Fruit fly (Drosophila melanogaster) whole organism, embryonic: ENCODE measurements around the gene lbl.
A peak's percentile ranks its signal among the peaks of the same experiment; 100 is the strongest.

ENCODE experiments used
- Abd-B ChIP-seq: fragments of 200-800 bp; sonication (Bioruptor generic); optimal IDR thresholded peaks from 2 replicates; lab custom pipeline; 2018; ENCODE audit warnings: missing biosample characterization, mild to moderate bottlenecking, missing genetic modification characterization, moderate library complexity
- BEAF-32 ChIP-seq: fragments of 200-800 bp; sonication (Bioruptor generic); optimal IDR thresholded peaks from 3 replicates; lab custom pipeline; 2017; ENCODE audit warnings: missing biosample characterization, missing genetic modification characterization, mild to moderate bottlenecking, moderate library complexity, missing genetic modification reagents
- Blimp-1 ChIP-seq: fragments of 200-800 bp; sonication (Bioruptor generic); optimal IDR thresholded peaks from 3 replicates; lab custom pipeline; 2018; ENCODE audit warnings: missing biosample characterization, missing genetic modification characterization, mild to moderate bottlenecking, moderate library complexity, missing genetic modification reagents
- CG10654 ChIP-seq: fragments of 200-800 bp; sonication (Bioruptor generic); optimal IDR thresholded peaks from 2 replicates; lab custom pipeline; 2016; ENCODE audit warnings: missing biosample characterization, missing genetic modification characterization
- CG10979 ChIP-seq: fragments of 200-800 bp; sonication (Bioruptor generic); optimal IDR thresholded peaks from 2 replicates; lab custom pipeline; 2018; ENCODE audit warnings: missing biosample characterization, mild to moderate bottlenecking, missing genetic modification characterization, moderate library complexity
- CG11247 ChIP-seq: fragments of 200-800 bp; sonication (Bioruptor generic); IDR thresholded peaks from 2 replicates; pipeline ENCODE4 v1.3.6; 2022; ENCODE audit warnings: missing biosample characterization, missing genetic modification characterization
- CG11398 ChIP-seq: fragments of 200-800 bp; sonication (Bioruptor generic); optimal IDR thresholded peaks from 2 replicates; lab custom pipeline; 2016; ENCODE audit warnings: missing biosample characterization, missing genetic modification characterization
- CG13894 ChIP-seq: fragments of 200-800 bp; sonication (Bioruptor generic); optimal IDR thresholded peaks from 3 replicates; lab custom pipeline; 2018; ENCODE audit warnings: missing biosample characterization, mild to moderate bottlenecking, missing genetic modification characterization, moderate library complexity
- CG14014 ChIP-seq: fragments of 200-800 bp; sonication (Bioruptor generic); IDR thresholded peaks from 2 replicates; pipeline ENCODE4 v1.3.6; 2022; ENCODE audit warnings: missing biosample characterization, missing genetic modification characterization
- CG14710 ChIP-seq: fragments of 200-800 bp; sonication (Bioruptor generic); optimal IDR thresholded peaks from 3 replicates; lab custom pipeline; 2019; ENCODE audit warnings: missing biosample characterization, mild to moderate bottlenecking, missing genetic modification characterization, moderate library complexity
- CG14965 ChIP-seq: fragments of 200-800 bp; sonication (Bioruptor generic); optimal IDR thresholded peaks from 2 replicates; lab custom pipeline; 2016; ENCODE audit warnings: missing biosample characterization, missing genetic modification characterization, borderline replicate concordance
- CG17612 ChIP-seq: fragments of 200-800 bp; sonication (Bioruptor generic); IDR thresholded peaks from 2 replicates; pipeline ENCODE4 v1.3.6; 2022; ENCODE audit warnings: missing biosample characterization, missing genetic modification characterization
- CG17829 ChIP-seq: fragments of 200-800 bp; optimal IDR thresholded peaks from 2 replicates; lab custom pipeline; 2019; ENCODE audit warnings: missing biosample characterization, mild to moderate bottlenecking, missing genetic modification characterization, moderate library complexity
- CG18011 ChIP-seq: fragments of 200-800 bp; sonication (Bioruptor generic); optimal IDR thresholded peaks from 2 replicates; lab custom pipeline; 2017; ENCODE audit warnings: missing biosample characterization, missing genetic modification characterization, mild to moderate bottlenecking, moderate library complexity, missing genotype
- CG18476 ChIP-seq: fragments of 200-800 bp; sonication (Bioruptor generic); optimal IDR thresholded peaks from 2 replicates; lab custom pipeline; 2016; ENCODE audit warnings: missing biosample characterization, mild to moderate bottlenecking, missing genetic modification characterization
- CG2678 ChIP-seq: fragments of 200-800 bp; sonication (Bioruptor generic); optimal IDR thresholded peaks from 3 replicates; lab custom pipeline; 2019; ENCODE audit warnings: missing biosample characterization, mild to moderate bottlenecking, missing genetic modification characterization, moderate library complexity
- CG2712 ChIP-seq: fragments of 200-800 bp; optimal IDR thresholded peaks from 3 replicates; lab custom pipeline; 2019; ENCODE audit warnings: missing biosample characterization, mild to moderate bottlenecking, missing genetic modification characterization, moderate library complexity
- CG3281 ChIP-seq: fragments of 200-800 bp; sonication (Bioruptor generic); optimal IDR thresholded peaks from 3 replicates; lab custom pipeline; 2017; ENCODE audit warnings: missing biosample characterization, mild to moderate bottlenecking, missing genetic modification characterization
- CG4404 ChIP-seq: fragments of 200-800 bp; sonication (Bioruptor generic); IDR thresholded peaks from 2 replicates; pipeline ENCODE4 v1.3.6; 2022; ENCODE audit warnings: missing biosample characterization, missing genetic modification characterization
- CG4617 ChIP-seq: fragments of 200-800 bp; sonication (Bioruptor generic); optimal IDR thresholded peaks from 3 replicates; lab custom pipeline; 2016; ENCODE audit warnings: missing biosample characterization, missing genetic modification characterization, borderline replicate concordance
- CG6175 ChIP-seq: fragments of 200-800 bp; sonication (Bioruptor generic); IDR thresholded peaks from 3 replicates; pipeline ENCODE4 v1.3.6; 2022; ENCODE audit warnings: missing biosample characterization, missing genetic modification characterization
- CG6254 ChIP-seq: fragments of 200-800 bp; sonication (Bioruptor generic); optimal IDR thresholded peaks from 3 replicates; lab custom pipeline; 2017; ENCODE audit warnings: mild to moderate bottlenecking, missing biosample characterization, missing genetic modification reagents, missing genetic modification characterization
- CG6683 ChIP-seq: fragments of 200-800 bp; sonication (Bioruptor generic); optimal IDR thresholded peaks from 2 replicates; lab custom pipeline; 2017; ENCODE audit warnings: missing biosample characterization, mild to moderate bottlenecking, missing genetic modification characterization, missing genetic modification reagents
- CG8281 ChIP-seq: fragments of 200-800 bp; sonication (Bioruptor generic); optimal IDR thresholded peaks from 2 replicates; lab custom pipeline; 2018; ENCODE audit warnings: missing biosample characterization, mild to moderate bottlenecking, missing genetic modification characterization, moderate library complexity
- Chrac-16 ChIP-seq: fragments of 200-800 bp; sonication (Bioruptor generic); optimal IDR thresholded peaks from 3 replicates; lab custom pipeline; 2016; ENCODE audit warnings: missing biosample characterization, missing genetic modification characterization
- Dek ChIP-seq: fragments of 200-800 bp; sonication (Bioruptor generic); optimal IDR thresholded peaks from 3 replicates; lab custom pipeline; 2019; ENCODE audit warnings: missing biosample characterization, mild to moderate bottlenecking, missing genetic modification characterization, moderate library complexity
- Doc2 ChIP-seq: fragments of 200-800 bp; sonication (Bioruptor generic); IDR thresholded peaks from 2 replicates; pipeline ENCODE4 v1.3.6; 2022; ENCODE audit warnings: missing biosample characterization, missing genetic modification characterization
- Gug ChIP-seq: fragments of 200-800 bp; sonication (Bioruptor generic); IDR thresholded peaks from 4 replicates; pipeline ENCODE4 v1.3.6; 2022; ENCODE audit warnings: missing biosample characterization, missing genetic modification characterization
- H15 ChIP-seq: fragments of 200-800 bp; sonication (Bioruptor generic); IDR thresholded peaks from 3 replicates; pipeline ENCODE4 v1.3.6; 2022; ENCODE audit warnings: missing biosample characterization, missing genetic modification characterization
- HLHmδ ChIP-seq: fragments of 200-800 bp; sonication (Bioruptor generic); optimal IDR thresholded peaks from 2 replicates; lab custom pipeline; 2018; ENCODE audit warnings: missing biosample characterization, mild to moderate bottlenecking, missing genetic modification characterization, moderate library complexity
- Jarid2 ChIP-seq: fragments of 200-800 bp; sonication (Bioruptor generic); optimal IDR thresholded peaks from 3 replicates; lab custom pipeline; 2017; ENCODE audit warnings: mild to moderate bottlenecking, missing biosample characterization, missing genetic modification reagents, missing genetic modification characterization
- Mrtf ChIP-seq: fragments of 200-800 bp; sonication (Bioruptor generic); IDR thresholded peaks from 3 replicates; pipeline ENCODE4 v1.3.6; 2022; ENCODE audit warnings: missing biosample characterization, missing genetic modification characterization
- Pdp1 ChIP-seq, 2 experiments: fragments of 200-800 bp; sonication (Bioruptor generic); optimal IDR thresholded peaks; 3 replicates each; lab custom pipeline; 2016; ENCODE audit warnings: missing biosample characterization in 2 of 2, missing genetic modification characterization in 2 of 2, mild to moderate bottlenecking in 1 of 2, moderate library complexity in 1 of 2
- Scr ChIP-seq: fragments of 200-800 bp; sonication (Bioruptor generic); IDR thresholded peaks from 2 replicates; pipeline ENCODE4 v1.3.6; 2022; ENCODE audit warnings: missing biosample characterization, missing genetic modification characterization; ENCODE audit not compliant: partially characterized antibody
- Taf1 ChIP-seq: fragments of 200-800 bp; sonication (Bioruptor generic); IDR thresholded peaks from 2 replicates; pipeline ENCODE4 v1.3.6; 2022; ENCODE audit warnings: missing biosample characterization, missing genetic modification characterization
- Usf ChIP-seq: fragments of 200-800 bp; sonication (Bioruptor generic); optimal IDR thresholded peaks from 2 replicates; lab custom pipeline; 2017; ENCODE audit warnings: missing genotype, missing biosample characterization, missing genetic modification characterization
- Xrp1 ChIP-seq: fragments of 200-800 bp; sonication (Bioruptor generic); IDR thresholded peaks from 2 replicates; pipeline ENCODE4 v1.3.6; 2022; ENCODE audit warnings: missing biosample characterization, missing genetic modification characterization
- bbx ChIP-seq: fragments of 200-800 bp; sonication (Bioruptor generic); IDR thresholded peaks from 2 replicates; pipeline ENCODE4 v1.3.6; 2022; ENCODE audit warnings: missing biosample characterization, missing genetic modification characterization; ENCODE audit not compliant: partially characterized antibody
- bigmax ChIP-seq: fragments of 200-800 bp; sonication (Bioruptor generic); optimal IDR thresholded peaks from 2 replicates; lab custom pipeline; 2018; ENCODE audit warnings: missing biosample characterization, mild to moderate bottlenecking, missing genetic modification characterization
- cg ChIP-seq: fragments of 200-800 bp; sonication (Bioruptor generic); optimal IDR thresholded peaks from 3 replicates; lab custom pipeline; 2019; ENCODE audit warnings: missing biosample characterization, mild to moderate bottlenecking, missing genetic modification characterization, moderate library complexity
- crp ChIP-seq, 2 experiments: fragments of 200-800 bp; sonication (Bioruptor generic); optimal IDR thresholded peaks; 2 replicates in 1 of 2; 3 replicates in 1 of 2; lab custom pipeline; 2017; ENCODE audit warnings: missing biosample characterization in 2 of 2, missing genetic modification characterization in 2 of 2, mild to moderate bottlenecking in 1 of 2, moderate library complexity in 1 of 2
- dm ChIP-seq: fragments of 200-800 bp; sonication (Bioruptor generic); optimal IDR thresholded peaks from 3 replicates; lab custom pipeline; 2016; ENCODE audit warnings: missing biosample characterization, missing genetic modification characterization
- gcm2 ChIP-seq: fragments of 200-800 bp; sonication (Bioruptor generic); optimal IDR thresholded peaks from 2 replicates; lab custom pipeline; 2016; ENCODE audit warnings: missing biosample characterization, missing genetic modification characterization
- jumu ChIP-seq: fragments of 200-800 bp; sonication (Bioruptor generic); optimal IDR thresholded peaks from 3 replicates; lab custom pipeline; 2016; ENCODE audit warnings: missing biosample characterization, missing genetic modification characterization
- maf-S ChIP-seq: fragments of 200-800 bp; sonication (Bioruptor generic); optimal IDR thresholded peaks from 2 replicates; lab custom pipeline; 2016; ENCODE audit warnings: missing biosample characterization, missing genetic modification characterization
- run ChIP-seq: fragments of 200-800 bp; sonication (Bioruptor generic); optimal IDR thresholded peaks from 3 replicates; lab custom pipeline; 2018; ENCODE audit warnings: missing biosample characterization, mild to moderate bottlenecking, missing genetic modification characterization
- slp2 ChIP-seq: fragments of 200-800 bp; sonication (Bioruptor generic); optimal IDR thresholded peaks from 2 replicates; lab custom pipeline; 2016; ENCODE audit warnings: missing biosample characterization, missing genetic modification characterization
- trem ChIP-seq: fragments of 200-800 bp; optimal IDR thresholded peaks from 3 replicates; lab custom pipeline; 2019; ENCODE audit warnings: missing biosample characterization, mild to moderate bottlenecking, missing genetic modification characterization, moderate library complexity
- wdn ChIP-seq: fragments of 200-800 bp; sonication (Bioruptor generic); IDR thresholded peaks from 2 replicates; pipeline ENCODE4 v1.3.6; 2022; ENCODE audit warnings: missing biosample characterization, missing genetic modification characterization
- wor ChIP-seq: fragments of 200-800 bp; sonication (Bioruptor generic); IDR thresholded peaks from 2 replicates; pipeline ENCODE4 v1.3.6; 2022; ENCODE audit warnings: missing biosample characterization, missing genetic modification characterization

The lbl gene

dm6 chr3R:21408372-21408771 lies 25.6 kb downstream of the lbl start (continued):
- TF ChIP-seq jumu (GFP tag; lab: Kevin White, UChicago) = peak; percentile 20
- TF ChIP-seq CG13894 (tag; lab: Kevin White, UChicago) = no peak
- TF ChIP-seq CG18011 (GFP tag; lab: Kevin White, UChicago) = no peak
- no peak for TF ChIP-seq CG4617
- TF ChIP-seq bbx (GFP tag; lab: Robert Waterston, UW) = peak; percentile 64
- TF ChIP-seq Usf = no peak
- peak; percentile 33 for TF ChIP-seq trem
- TF ChIP-seq cg (GFP tag; lab: Kevin White, UChicago) = no peak
- no peak for TF ChIP-seq gcm2 (GFP tag; lab: Kevin White, UChicago)
- TF ChIP-seq Xrp1 (GFP tag; lab: Robert Waterston, UW) = 0 out of 2 replicates have a peak, but pooled peaks have one; percentile 11
- no peak for TF ChIP-seq crp (GFP tag; optimal IDR thresholded peaks at IDR 0.05; lab: Kevin White, UChicago)
- 0 out of 3 replicates have a peak, but pooled peaks have one; percentile 26 for TF ChIP-seq CG6175
- peak; percentile 22 for TF ChIP-seq Abd-B (GFP tag; lab: Kevin White, UChicago)
- TF ChIP-seq Jarid2 (GFP tag; lab: Kevin White, UChicago) = peak; percentile 59
- no peak for TF ChIP-seq slp2
- no peak; the same call in 1 of the 2 replicates for TF ChIP-seq CG14014 (GFP tag; lab: Robert Waterston, UW)
- TF ChIP-seq HLHmδ (GFP tag; lab: Kevin White, UChicago) = peak; percentile 11
- no peak for TF ChIP-seq CG11398
- TF ChIP-seq CG3281 (GFP tag; lab: Kevin White, UChicago) = no peak
- no peak for TF ChIP-seq run (tag; lab: Kevin White, UChicago)
- peak; percentile 7 for TF ChIP-seq Chrac-16
- 0 out of 3 replicates have a peak, but pooled peaks have one; percentile 21 for TF ChIP-seq Mrtf (GFP tag; lab: Robert Waterston, UW)
- no peak for TF ChIP-seq CG17612 (GFP tag; lab: Robert Waterston, UW)
- TF ChIP-seq Scr (GFP tag; lab: Robert Waterston, UW) = 0 out of 2 replicates have a peak, but pooled peaks have one; percentile 27
- peak; percentile 30 for TF ChIP-seq Dek (tag; lab: Kevin White, UChicago)
- TF ChIP-seq CG2678 (tag; lab: Kevin White, UChicago) = no peak
- TF ChIP-seq Blimp-1 (GFP tag; lab: Kevin White, UChicago) = no peak
- peak; percentile 1 for TF ChIP-seq CG10979 (tag; lab: Kevin White, UChicago)
- no peak for TF ChIP-seq BEAF-32 (GFP tag; lab: Kevin White, UChicago)
- TF ChIP-seq CG2712 = peak; percentile 55
- TF ChIP-seq CG18476 (GFP tag; lab: Kevin White, UChicago) = no peak
- peak; percentile 76 for TF ChIP-seq Gug (GFP tag; lab: Robert Waterston, UW)
- TF ChIP-seq H15 = no peak
- TF ChIP-seq CG11247 (GFP tag; lab: Robert Waterston, UW) = peak; percentile 37; the same call in 1 of the 2 replicates
- TF ChIP-seq Doc2 (GFP tag; lab: Robert Waterston, UW) = no peak
- TF ChIP-seq wor = no peak
- TF ChIP-seq bigmax (GFP tag; lab: Kevin White, UChicago) = no peak
- TF ChIP-seq Pdp1 (GFP tag; optimal IDR thresholded peaks at IDR 0.05; lab: Kevin White, UChicago) = peak in 1 of 2 experiments; percentile 15
- no peak for TF ChIP-seq CG8281 (tag; lab: Kevin White, UChicago)
- TF ChIP-seq CG10654 (GFP tag; lab: Kevin White, UChicago) = no peak
- TF ChIP-seq maf-S (GFP tag; lab: Kevin White, UChicago) = peak; percentile 3
- no peak for TF ChIP-seq CG6683
- TF ChIP-seq Taf1 (GFP tag; lab: Robert Waterston, UW) = no peak
- TF ChIP-seq wdn (GFP tag; lab: Robert Waterston, UW) = no peak
- TF ChIP-seq CG14710 (tag; lab: Kevin White, UChicago) = peak; percentile 19
- TF ChIP-seq CG14965 = no peak
- no peak for TF ChIP-seq dm (GFP tag; lab: Kevin White, UChicago)
- TF ChIP-seq CG17829 (tag; lab: Kevin White, UChicago) = peak; percentile 26
- TF ChIP-seq CG6254 (GFP tag; lab: Kevin White, UChicago) = no peak
- TF ChIP-seq CG4404 = no peak
